Fruit fly (Drosophila melanogaster) whole organism, embryonic: ENCODE results near the gene Tom.

Source experiments
- CG10209 ChIP-seq: fragments of 200-800 bp; sonication (Bioruptor generic); optimal IDR thresholded peaks from 3 replicates; lab custom pipeline; 2017; ENCODE audit warnings: missing biosample characterization, mild to moderate bottlenecking, missing genetic modification characterization, missing genetic modification reagents
- CG13123 ChIP-seq: fragments of 200-800 bp; sonication (Bioruptor generic); optimal IDR thresholded peaks from 2 replicates; lab custom pipeline; 2016; ENCODE audit warnings: missing biosample characterization, missing genetic modification characterization
- CG15479 ChIP-seq: fragments of 200-800 bp; sonication (Bioruptor generic); optimal IDR thresholded peaks from 3 replicates; lab custom pipeline; 2019; ENCODE audit warnings: missing biosample characterization, mild to moderate bottlenecking, missing genetic modification characterization, moderate library complexity
- CG15601 ChIP-seq: fragments of 200-800 bp; sonication (Bioruptor generic); optimal IDR thresholded peaks from 3 replicates; lab custom pipeline; 2019; ENCODE audit warnings: missing biosample characterization, mild to moderate bottlenecking, missing genetic modification characterization, moderate library complexity
- CG1602 ChIP-seq: fragments of 200-800 bp; sonication (Bioruptor generic); optimal IDR thresholded peaks from 3 replicates; lab custom pipeline; 2016; ENCODE audit warnings: missing biosample characterization, missing genetic modification characterization
- CG2129 ChIP-seq: fragments of 200-800 bp; sonication (Bioruptor generic); IDR thresholded peaks from 2 replicates; pipeline ENCODE4 v1.3.6; 2022; ENCODE audit warnings: missing biosample characterization, missing genetic modification characterization; ENCODE audit not compliant: partially characterized antibody
- CG2199 ChIP-seq: fragments of 200-800 bp; sonication (Bioruptor generic); IDR thresholded peaks from 3 replicates; pipeline ENCODE4 v1.3.6; 2022; ENCODE audit warnings: missing biosample characterization, missing genetic modification characterization
- CG3838 ChIP-seq: fragments of 200-800 bp; sonication (Bioruptor generic); optimal IDR thresholded peaks from 3 replicates; lab custom pipeline; 2016; ENCODE audit warnings: missing biosample characterization, missing genetic modification characterization
- CG4328 ChIP-seq: fragments of 200-800 bp; sonication (Bioruptor generic); optimal IDR thresholded peaks from 3 replicates; lab custom pipeline; 2017; ENCODE audit warnings: missing biosample characterization, missing genetic modification reagents, missing genetic modification characterization
- CG4360 ChIP-seq: fragments of 200-800 bp; sonication (Bioruptor generic); IDR thresholded peaks from 2 replicates; pipeline ENCODE4 v1.3.6; 2022; ENCODE audit warnings: missing biosample characterization, missing genetic modification characterization
- CG5245 ChIP-seq: fragments of 200-800 bp; sonication (Bioruptor generic); optimal IDR thresholded peaks from 3 replicates; lab custom pipeline; 2016; ENCODE audit warnings: missing biosample characterization, missing genetic modification characterization
- CG7271 ChIP-seq: fragments of 200-800 bp; sonication (Bioruptor generic); optimal IDR thresholded peaks from 2 replicates; lab custom pipeline; 2018; ENCODE audit warnings: missing biosample characterization, mild to moderate bottlenecking, missing genetic modification characterization, moderate library complexity
- CG7786 ChIP-seq: fragments of 200-800 bp; sonication (Bioruptor generic); optimal IDR thresholded peaks from 2 replicates; lab custom pipeline; 2016; ENCODE audit warnings: missing biosample characterization, missing genetic modification characterization
- CG8359 ChIP-seq: fragments of 200-800 bp; sonication (Bioruptor generic); optimal IDR thresholded peaks from 2 replicates; lab custom pipeline; 2017; ENCODE audit warnings: missing biosample characterization, mild to moderate bottlenecking, missing genetic modification characterization, borderline replicate concordance
- CHES-1-like ChIP-seq: fragments of 200-800 bp; sonication (Bioruptor generic); optimal IDR thresholded peaks from 2 replicates; lab custom pipeline; 2016; ENCODE audit warnings: missing biosample characterization, missing genetic modification characterization
- D19B ChIP-seq: fragments of 200-800 bp; sonication (Bioruptor generic); optimal IDR thresholded peaks from 2 replicates; lab custom pipeline; 2017; ENCODE audit warnings: missing biosample characterization, mild to moderate bottlenecking, missing genetic modification characterization
- Dip3 ChIP-seq: fragments of 200-800 bp; sonication (Bioruptor generic); optimal IDR thresholded peaks from 3 replicates; lab custom pipeline; 2016; ENCODE audit warnings: missing biosample characterization, missing genetic modification characterization
- E2f2 ChIP-seq: fragments of 200-800 bp; sonication (Bioruptor generic); IDR thresholded peaks from 2 replicates; pipeline ENCODE4 v1.3.6; 2022; ENCODE audit warnings: missing biosample characterization, missing genetic modification characterization
- Elba2 ChIP-seq: fragments of 200-800 bp; sonication (Bioruptor generic); optimal IDR thresholded peaks from 3 replicates; lab custom pipeline; 2016; ENCODE audit warnings: missing biosample characterization, missing genetic modification characterization
- Ets65A ChIP-seq: fragments of 200-800 bp; sonication (Bioruptor generic); peaks from one replicate; lab custom pipeline; 2016; ENCODE audit warnings: missing biosample characterization, missing genetic modification characterization
- HLH54F ChIP-seq: fragments of 200-800 bp; sonication (Bioruptor generic); optimal IDR thresholded peaks from 3 replicates; lab custom pipeline; 2016; ENCODE audit warnings: missing biosample characterization, missing genetic modification characterization
- NC2β ChIP-seq: fragments of 200-800 bp; sonication (Bioruptor generic); optimal IDR thresholded peaks from 2 replicates; lab custom pipeline; 2016; ENCODE audit warnings: missing biosample characterization, missing genetic modification characterization
- Tbp ChIP-seq: fragments of >200 bp; optimal IDR thresholded peaks from 2 replicates; lab custom pipeline; 2018; ENCODE audit warnings: missing biosample characterization, missing genetic modification characterization
- YL-1 ChIP-seq: fragments of 200-800 bp; sonication (Bioruptor generic); optimal IDR thresholded peaks from 3 replicates; lab custom pipeline; 2017; ENCODE audit warnings: missing biosample characterization, mild to moderate bottlenecking, missing genetic modification characterization
- aop ChIP-seq: fragments of 200-800 bp; sonication (Bioruptor generic); IDR thresholded peaks from 2 replicates; pipeline ENCODE4 v1.3.6; 2022; ENCODE audit warnings: missing biosample characterization, missing genetic modification characterization
- chm ChIP-seq: fragments of 200-800 bp; sonication (Bioruptor generic); IDR thresholded peaks from 2 replicates; pipeline ENCODE4 v1.3.6; 2022; ENCODE audit warnings: missing biosample characterization, missing genetic modification characterization
- da ChIP-seq: fragments of 200-800 bp; sonication (Bioruptor generic); optimal IDR thresholded peaks from 2 replicates; lab custom pipeline; 2016; ENCODE audit warnings: missing biosample characterization, missing genetic modification characterization
- dmrt11E ChIP-seq: fragments of 200-800 bp; sonication (Bioruptor generic); optimal IDR thresholded peaks from 3 replicates; lab custom pipeline; 2018; ENCODE audit warnings: missing biosample characterization, mild to moderate bottlenecking, missing genetic modification characterization, moderate library complexity
- grau ChIP-seq: fragments of 200-800 bp; optimal IDR thresholded peaks from 3 replicates; lab custom pipeline; 2019; ENCODE audit warnings: missing biosample characterization, mild to moderate bottlenecking, missing genetic modification characterization, moderate library complexity
- ind ChIP-seq: fragments of 200-800 bp; sonication (Bioruptor generic); optimal IDR thresholded peaks from 3 replicates; lab custom pipeline; 2016; ENCODE audit warnings: missing biosample characterization, missing genetic modification characterization
- kni ChIP-seq: fragments of 200-800 bp; sonication (Bioruptor generic); optimal IDR thresholded peaks from 3 replicates; lab custom pipeline; 2017; ENCODE audit warnings: mild to moderate bottlenecking, missing biosample characterization, missing genetic modification reagents, missing genetic modification characterization
- phol ChIP-seq: fragments of 200-800 bp; sonication (Bioruptor generic); optimal IDR thresholded peaks from 3 replicates; lab custom pipeline; 2018; ENCODE audit warnings: missing biosample characterization, mild to moderate bottlenecking, missing genetic modification characterization, moderate library complexity
- pita ChIP-seq: fragments of 200-800 bp; sonication (Bioruptor generic); optimal IDR thresholded peaks from 2 replicates; lab custom pipeline; 2017; ENCODE audit warnings: missing biosample characterization, mild to moderate bottlenecking, missing genetic modification characterization
- prd ChIP-seq, 3 experiments: fragments of >200 bp in 2 of 3; fragments of 200-800 bp in 1 of 3; sonication (Bioruptor generic) in 1 of 3; optimal IDR thresholded peaks in 2 of 3; IDR thresholded peaks in 1 of 3; 2 replicates in 2 of 3; 3 replicates in 1 of 3; pipeline versions ENCODE4 v1.3.6 to Lab custom; 2017 to 2022; ENCODE audit warnings: missing biosample characterization in 1 of 3, missing genetic modification characterization in 1 of 3
- pros ChIP-seq: fragments of 200-800 bp; sonication (Bioruptor generic); optimal IDR thresholded peaks from 3 replicates; lab custom pipeline; 2019; ENCODE audit warnings: missing biosample characterization, mild to moderate bottlenecking, missing genetic modification characterization, moderate library complexity
- sens ChIP-seq: fragments of 200-800 bp; sonication (Bioruptor generic); peaks from one replicate; lab custom pipeline; 2016; ENCODE audit warnings: missing biosample characterization, missing genetic modification characterization
- seq ChIP-seq: fragments of 200-800 bp; sonication (Bioruptor generic); IDR thresholded peaks from 2 replicates; pipeline ENCODE4 v1.3.6; 2022; ENCODE audit warnings: missing biosample characterization, missing genetic modification characterization
- tio ChIP-seq: fragments of 200-800 bp; sonication (Bioruptor generic); optimal IDR thresholded peaks from 2 replicates; lab custom pipeline; 2017; ENCODE audit warnings: missing biosample characterization, missing genetic modification characterization, inconsistent platforms
- twi ChIP-seq: fragments of 200-800 bp; optimal IDR thresholded peaks from 2 replicates; lab custom pipeline; 2019; ENCODE audit warnings: missing biosample characterization, mild to moderate bottlenecking, missing genetic modification characterization, moderate library complexity
- zen ChIP-seq: fragments of 200-800 bp; sonication (Bioruptor generic); optimal IDR thresholded peaks from 3 replicates; lab custom pipeline; 2018; ENCODE audit warnings: missing biosample characterization, mild to moderate bottlenecking, missing genetic modification characterization, moderate library complexity
- zen2 ChIP-seq: fragments of 200-800 bp; sonication (Bioruptor generic); IDR thresholded peaks from 3 replicates; pipeline ENCODE4 v1.3.6; 2022; ENCODE audit warnings: missing biosample characterization, missing genetic modification characterization; ENCODE audit not compliant: partially characterized antibody
- zfh2 ChIP-seq: fragments of 200-800 bp; sonication (Bioruptor generic); optimal IDR thresholded peaks from 2 replicates; lab custom pipeline; 2016; ENCODE audit warnings: missing biosample characterization, missing genetic modification characterization

Gene Tom

dm6 chr3L:14942769-14943168 is 26.4 kb upstream of the Tom start (continued):
- TF ChIP-seq YL-1 (GFP tag; lab: Kevin White, UChicago) (no peak), kni (GFP tag; lab: Kevin White, UChicago) (no peak), CG3838 (GFP tag; lab: Kevin White, UChicago) (no peak), zen2 (no peak; the same call in 2 of the 3 replicates), ind (GFP tag; lab: Kevin White, UChicago) (no peak), da (GFP tag; lab: Kevin White, UChicago) (no peak), HLH54F (GFP tag; lab: Kevin White, UChicago) (no peak), twi (tag; lab: Kevin White, UChicago) (no peak), grau (tag; lab: Kevin White, UChicago) (no peak), D19B (no peak), aop (GFP tag; lab: Robert Waterston, UW) (no peak), phol (tag; lab: Kevin White, UChicago) (peak; percentile 30), CHES-1-like (no peak), Dip3 (GFP tag; lab: Kevin White, UChicago) (no peak), dmrt11E (tag; lab: Kevin White, UChicago) (no peak), chm (GFP tag; lab: Robert Waterston, UW) (0 out of 2 replicates have a peak, but pooled peaks have one; percentile 63), E2f2 (peak; percentile 99), CG5245 (no peak)

dm6 chr3L:14944231-14944630 is 24.9 kb upstream of the Tom start, which contains the start of gene CG13465:
CG13465 (minus strand) TSS chr3L:14944331.
- TF ChIP-seq zfh2 (GFP tag; lab: Kevin White, UChicago) (no peak), CG4328 (GFP tag; lab: Kevin White, UChicago) (no peak), Elba2 (GFP tag; lab: Kevin White, UChicago) (no peak), tio (GFP tag; lab: Kevin White, UChicago) (no peak), CG4360 (0 out of 2 replicates have a peak, but pooled peaks have one; percentile 15), CG1602 (GFP tag; lab: Kevin White, UChicago) (no peak), dmrt11E (tag; lab: Kevin White, UChicago) (no peak), CG15479 (GFP tag; lab: Kevin White, UChicago) (peak; percentile 69), CG8359 (GFP tag; lab: Kevin White, UChicago) (no peak)

- TF ChIP-seq Tbp (GFP tag; lab: Kevin White, UChicago), result peak; percentile 50
- TF ChIP-seq CG7786 (GFP tag; lab: Kevin White, UChicago), result no peak
- peak; percentile 52 for TF ChIP-seq pros (GFP tag; lab: Kevin White, UChicago)
- TF ChIP-seq CG13123 (GFP tag; lab: Kevin White, UChicago), result no peak
- no peak for TF ChIP-seq tio (GFP tag; lab: Kevin White, UChicago)
- TF ChIP-seq pita, result no peak
- TF ChIP-seq sens (GFP tag; lab: Kevin White, UChicago), result peak; percentile 19
- TF ChIP-seq CG15479 (GFP tag; lab: Kevin White, UChicago), result peak; percentile 88
- TF ChIP-seq seq (GFP tag; lab: Robert Waterston, UW), result no peak
- TF ChIP-seq prd (optimal IDR thresholded peaks at IDR 0.05; lab: Kevin White, UChicago), result no peak
- TF ChIP-seq prd (GFP tag; IDR thresholded peaks at IDR 0.05; lab: Robert Waterston, UW), result peak; percentile 40; the same call in 1 of the 3 replicates
- peak; percentile 46; the same call in 1 of the 2 replicates for TF ChIP-seq chm (GFP tag; lab: Robert Waterston, UW)
- no peak for TF ChIP-seq CG15601 (tag; lab: Kevin White, UChicago)
- peak; percentile 5 for TF ChIP-seq zen (tag; lab: Kevin White, UChicago)
- TF ChIP-seq Ets65A (GFP tag; lab: Kevin White, UChicago), result peak; percentile 70
- TF ChIP-seq CG10209 (GFP tag; lab: Kevin White, UChicago), result no peak
- TF ChIP-seq CG2129 (GFP tag; lab: Robert Waterston, UW), result no peak
- no peak for TF ChIP-seq CG7271
- no peak for TF ChIP-seq NC2β
- TF ChIP-seq CG2199 (GFP tag; lab: Robert Waterston, UW), result peak; percentile 53; the same call in 1 of the 3 replicates
Measured at dm6 chr3L:14945961-14946466, 23.1 kb upstream of the Tom start, which contains the start of gene BobA. BobA (minus strand) TSS chr3L:14946125.
